Fruit fly (Drosophila melanogaster): ENCODE measurements around the gene Stat92E.

dm6 chr3R:20543719-20544118, 8.4 kb downstream of the Stat92E start:
- TF ChIP-seq CG6163 (GFP tag; IDR thresholded peaks at IDR 0.05) (no peak), spab (GFP tag; optimal IDR thresholded peaks at IDR 0.05) (no peak), CG10669 (GFP tag; optimal IDR thresholded peaks at IDR 0.05) (no peak), CG6276 (GFP tag; optimal IDR thresholded peaks at IDR 0.05) (no peak), Blimp-1 (GFP tag; optimal IDR thresholded peaks at IDR 0.05) (no peak), Ets21C (GFP tag; optimal IDR thresholded peaks at IDR 0.05) (no peak)

All from whole organism, prepupa.